Worm (Caenorhabditis elegans) whole organism, early embryonic: ENCODE data around the gene clec-182.
"Not testable (repeated sequence)": the region's sequence is repeated elsewhere in the genome, so short reads cannot be mapped to it uniquely, and the experiment has no call there.

Source experiments
- B0310.2 ChIP-seq: sonication (generic microtip); optimal IDR thresholded peaks from 2 replicates; lab custom pipeline; 2016; ENCODE audit warnings: mild to moderate bottlenecking, missing genetic modification characterization, missing compliant biosample characterization
- F13C5.2 ChIP-seq: sonication (generic microtip); optimal IDR thresholded peaks from 2 replicates; lab custom pipeline; 2017; ENCODE audit warnings: mild to moderate bottlenecking, missing genetic modification characterization, inconsistent platforms, missing compliant biosample characterization
- aly-1 ChIP-seq: sonication (generic microtip); optimal IDR thresholded peaks from 2 replicates; lab custom pipeline; 2016; ENCODE audit warnings: missing genetic modification characterization, missing compliant biosample characterization
- ama-1 ChIP-seq: fragments of 150-350 bp; optimal IDR thresholded peaks from 2 replicates; lab custom pipeline; 2014
- ceh-13 ChIP-seq: fragments of 200-800 bp; sonication (Bioruptor generic); optimal IDR thresholded peaks from 2 replicates; lab custom pipeline; 2018; ENCODE audit warnings: mild to moderate bottlenecking, missing genetic modification characterization, missing compliant biosample characterization
- ceh-36 ChIP-seq: sonication (generic microtip); optimal IDR thresholded peaks from 2 replicates; lab custom pipeline; 2016; ENCODE audit warnings: missing genetic modification characterization, inconsistent platforms, missing compliant biosample characterization
- ets-7 ChIP-seq: sonication (generic microtip); optimal IDR thresholded peaks from 2 replicates; lab custom pipeline; 2016; ENCODE audit warnings: missing genotype, missing genetic modification characterization, missing compliant biosample characterization
- flt-1 ChIP-seq: fragments of 200-800 bp; sonication (Bioruptor generic); IDR thresholded peaks from 2 replicates; pipeline ENCODE4 v1.3.6; 2022; ENCODE audit warnings: missing genetic modification characterization, missing compliant biosample characterization
- hmbx-1 ChIP-seq: sonication (generic microtip); optimal IDR thresholded peaks from 2 replicates; lab custom pipeline; 2016; ENCODE audit warnings: mild to moderate bottlenecking, missing genetic modification characterization, missing compliant biosample characterization
- hmg-4 ChIP-seq: fragments of 200-800 bp; sonication (Bioruptor generic); optimal IDR thresholded peaks from 2 replicates; lab custom pipeline; 2018; ENCODE audit warnings: mild to moderate bottlenecking, missing genetic modification characterization, missing compliant biosample characterization
- hnd-1 ChIP-seq: sonication (generic microtip); optimal IDR thresholded peaks from 2 replicates; lab custom pipeline; 2016; ENCODE audit warnings: missing genetic modification characterization, missing compliant biosample characterization
- pes-1 ChIP-seq: fragments of 200-800 bp; sonication (Bioruptor generic); IDR thresholded peaks from 2 replicates; pipeline ENCODE4 v1.3.6; 2022; ENCODE audit warnings: missing genetic modification reagents, missing genetic modification characterization, missing compliant biosample characterization
- scrt-1 ChIP-seq: fragments of 200-800 bp; sonication (Bioruptor generic); IDR thresholded peaks from 2 replicates; pipeline ENCODE4 v1.3.6; 2022; ENCODE audit warnings: missing genetic modification characterization, missing compliant biosample characterization
- sea-1 ChIP-seq: fragments of 200-800 bp; sonication (Bioruptor generic); conservative IDR thresholded peaks from 2 replicates; pipeline ENCODE4 v1.3.6; 2022; ENCODE audit warnings: missing genetic modification characterization, missing compliant biosample characterization
- tbx-11 ChIP-seq: fragments of 200-800 bp; sonication (Bioruptor generic); IDR thresholded peaks from 2 replicates; pipeline ENCODE4 v1.3.6; 2022; ENCODE audit warnings: missing genetic modification characterization, missing compliant biosample characterization
- tbx-37 ChIP-seq: fragments of 200-800 bp; sonication (Bioruptor generic); conservative IDR thresholded peaks from 2 replicates; pipeline ENCODE4 v1.3.6; 2022; ENCODE audit warnings: missing genetic modification reagents, missing genetic modification characterization, missing compliant biosample characterization
- tra-4 ChIP-seq: sonication (generic microtip); optimal IDR thresholded peaks from 2 replicates; lab custom pipeline; 2017; ENCODE audit warnings: missing genetic modification characterization, missing compliant biosample characterization

Gene clec-182

DNA sequence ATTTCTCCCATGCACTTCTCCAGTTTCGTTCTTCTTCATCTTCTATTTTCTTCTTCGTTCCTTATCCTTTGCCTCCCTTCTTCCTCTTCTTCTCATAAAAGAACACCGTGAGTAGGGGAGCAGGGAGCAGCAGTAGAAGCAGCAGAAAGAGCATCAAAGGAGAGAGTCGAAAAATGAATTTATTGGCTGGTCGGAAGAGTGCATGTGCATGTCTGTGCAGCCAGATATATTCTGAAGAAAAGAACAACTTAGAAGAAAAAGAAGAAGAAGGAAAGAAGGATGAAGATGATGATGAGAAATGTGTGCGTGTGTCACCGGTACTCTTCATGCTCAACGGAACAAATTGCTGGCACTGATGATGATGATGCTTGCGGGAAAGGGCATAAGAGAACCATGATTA lies 1.9 kb downstream of the clec-182 start:
- no peak for TF ChIP-seq pes-1
- TF ChIP-seq flt-1 (GFP tag; lab: Robert Waterston, UW): no peak
- TF ChIP-seq aly-1 (tag; lab: Kevin White, UChicago): no peak
- TF ChIP-seq hmbx-1 (tag; lab: Kevin White, UChicago): no peak
- TF ChIP-seq scrt-1 (GFP tag; lab: Robert Waterston, UW): no peak
- TF ChIP-seq hnd-1 (tag; lab: Kevin White, UChicago): no peak
- no peak for TF ChIP-seq ceh-36
- TF ChIP-seq ceh-13 (GFP tag; lab: Kevin White, UChicago): no peak
- no peak for TF ChIP-seq B0310.2 (tag; lab: Kevin White, UChicago)
- TF ChIP-seq tra-4: no peak
- no peak for TF ChIP-seq hmg-4 (GFP tag; lab: Kevin White, UChicago)
- TF ChIP-seq ets-7 (tag; lab: Kevin White, UChicago): no peak
- TF ChIP-seq tbx-11 (GFP tag; lab: Robert Waterston, UW): no peak
- TF ChIP-seq F13C5.2 (tag; lab: Kevin White, UChicago): no peak
- no peak for TF ChIP-seq ama-1 (lab: Kevin White, UChicago)
- TF ChIP-seq tbx-37 (GFP tag; lab: Robert Waterston, UW): no peak
- TF ChIP-seq sea-1 (GFP tag; lab: Robert Waterston, UW): no peak

- no peak for TF ChIP-seq hmbx-1 (tag; lab: Kevin White, UChicago)
- TF ChIP-seq hnd-1 (tag; lab: Kevin White, UChicago): no peak
- no peak for TF ChIP-seq F13C5.2 (tag; lab: Kevin White, UChicago)
- no peak for TF ChIP-seq aly-1 (tag; lab: Kevin White, UChicago)
- no peak for TF ChIP-seq ets-7 (tag; lab: Kevin White, UChicago)
- no peak for TF ChIP-seq scrt-1 (GFP tag; lab: Robert Waterston, UW)
- TF ChIP-seq flt-1 (GFP tag; lab: Robert Waterston, UW): no peak
- no peak for TF ChIP-seq pes-1
- TF ChIP-seq B0310.2 (tag; lab: Kevin White, UChicago): no peak
- no peak for TF ChIP-seq tra-4
- TF ChIP-seq tbx-11 (GFP tag; lab: Robert Waterston, UW): no peak
Measured at ce11 chrIV:8794895-8795665, 3.1 kb downstream of the clec-182 start.

DNA sequence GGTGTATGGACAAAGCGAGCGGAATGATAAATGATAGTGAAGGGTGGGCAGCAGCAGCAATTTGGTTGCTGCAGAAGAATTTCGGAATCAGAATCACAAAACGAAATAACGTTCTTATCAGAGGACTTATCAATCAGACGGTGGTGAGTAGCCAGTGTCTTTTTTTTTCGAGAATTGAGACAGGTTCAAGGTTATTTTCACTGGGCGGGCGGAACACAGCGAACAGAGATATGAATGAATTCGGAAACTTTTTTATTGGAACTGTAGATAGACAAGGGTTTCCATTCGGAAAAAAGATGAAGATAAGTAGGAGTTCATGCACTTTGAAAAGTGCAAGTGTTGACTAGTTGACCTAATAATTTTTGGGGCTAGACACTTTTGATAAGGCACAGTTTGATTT lies 4.9 kb downstream of the clec-182 start:
- TF ChIP-seq aly-1 (tag; lab: Kevin White, UChicago): no peak
- no peak for TF ChIP-seq hnd-1 (tag; lab: Kevin White, UChicago)
- TF ChIP-seq ama-1 (lab: Kevin White, UChicago): no peak
- no peak for TF ChIP-seq hmbx-1 (tag; lab: Kevin White, UChicago)
- TF ChIP-seq scrt-1 (GFP tag; lab: Robert Waterston, UW): no peak
- no peak for TF ChIP-seq B0310.2 (tag; lab: Kevin White, UChicago)
- no peak for TF ChIP-seq flt-1 (GFP tag; lab: Robert Waterston, UW)
- TF ChIP-seq F13C5.2 (tag; lab: Kevin White, UChicago): no peak
- TF ChIP-seq tbx-11 (GFP tag; lab: Robert Waterston, UW): no peak
- TF ChIP-seq tra-4: no peak

- TF ChIP-seq flt-1 (GFP tag; lab: Robert Waterston, UW) (no peak), ets-7 (tag; lab: Kevin White, UChicago) (no peak), sea-1 (GFP tag; lab: Robert Waterston, UW) (no peak)
Measured at ce11 chrIV:8792808-8793207, 5.3 kb downstream of the clec-182 start, which contains the start of gene C33D9.3. Gene C33D9.3 (minus strand): TSS chrIV:8792908.

DNA sequence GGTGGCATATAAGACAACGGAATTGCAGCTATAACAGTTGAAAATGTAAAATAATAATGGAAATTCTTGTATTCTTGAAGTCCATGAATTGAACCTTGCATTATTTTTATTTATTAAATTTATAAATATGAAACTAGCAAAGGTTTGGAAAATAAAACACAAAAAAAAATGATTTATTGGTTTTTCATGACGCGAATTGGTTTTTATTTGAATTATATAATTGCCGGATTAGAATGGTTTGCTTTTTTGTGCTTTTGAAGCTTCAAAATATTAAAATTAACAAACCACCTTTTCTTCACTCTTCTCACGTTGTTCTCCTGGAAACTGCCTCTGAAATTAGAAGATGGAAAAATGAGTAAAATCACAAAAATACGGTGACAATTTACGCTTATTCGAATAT lies 8.0 kb downstream of the clec-182 start, which contains the start of gene sru-35:
sru-35 (minus strand) TSS at position 101 of the 400 bp plus-strand sequence.
- TF ChIP-seq scrt-1 (GFP tag; lab: Robert Waterston, UW) (no peak), ceh-36 (no peak), pes-1 (no peak), tbx-37 (GFP tag; lab: Robert Waterston, UW) (no peak), hnd-1 (tag; lab: Kevin White, UChicago) (no peak), ceh-13 (GFP tag; lab: Kevin White, UChicago) (no peak), hmg-4 (GFP tag; lab: Kevin White, UChicago) (no peak), hmbx-1 (tag; lab: Kevin White, UChicago) (no peak), B0310.2 (tag; lab: Kevin White, UChicago) (no peak), sea-1 (GFP tag; lab: Robert Waterston, UW) (no peak), ets-7 (tag; lab: Kevin White, UChicago) (no peak), aly-1 (tag; lab: Kevin White, UChicago) (no peak), tra-4 (no peak), ama-1 (lab: Kevin White, UChicago) (no peak), tbx-11 (GFP tag; lab: Robert Waterston, UW) (no peak), flt-1 (GFP tag; lab: Robert Waterston, UW) (no peak), F13C5.2 (tag; lab: Kevin White, UChicago) (no peak)

DNA sequence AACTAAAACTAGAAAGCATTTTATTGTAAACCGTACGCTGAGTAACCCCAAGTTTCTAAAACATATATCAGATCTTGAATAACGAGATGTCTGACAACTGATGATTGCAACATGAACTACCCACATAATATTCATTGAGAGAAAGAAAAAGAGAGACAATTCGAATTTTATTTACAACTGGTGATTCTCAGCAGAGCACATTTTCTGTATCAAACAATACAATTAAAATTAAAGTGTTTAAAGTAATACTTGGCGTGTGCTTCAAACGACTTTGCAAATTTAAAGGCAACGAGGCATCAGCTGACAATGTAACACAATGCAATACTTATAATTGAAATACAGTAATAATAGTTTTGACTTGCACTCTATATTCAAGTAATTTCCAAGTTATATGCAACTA lies 10.1 kb downstream of the clec-182 start, which contains the start of gene C33D9.10:
C33D9.10 (minus strand) TSS at position 101 of the 400 bp plus-strand sequence.
- not testable (repeated sequence) for TF ChIP-seq hmg-4 (GFP tag; lab: Kevin White, UChicago); flt-1 (GFP tag; lab: Robert Waterston, UW); ets-7 (tag; lab: Kevin White, UChicago)

DNA sequence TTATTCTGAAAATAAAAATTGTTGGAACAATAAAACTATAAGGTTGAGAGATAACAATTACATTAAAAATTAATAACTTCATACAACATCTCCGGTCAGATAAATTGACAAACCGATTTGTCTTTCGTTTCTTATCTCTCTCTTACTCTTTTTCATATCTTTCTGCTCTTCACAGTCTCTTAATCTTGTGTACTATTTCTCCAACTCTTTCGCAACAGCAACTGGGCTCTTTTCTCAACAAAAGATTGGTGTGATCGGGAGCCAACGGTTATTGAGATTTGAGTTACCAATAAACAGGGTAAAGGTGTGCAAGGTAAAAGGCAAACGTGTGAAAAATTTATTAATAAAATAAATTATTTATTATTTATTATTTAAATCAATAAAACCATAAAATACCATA lies 11.5 kb downstream of the clec-182 start, which contains the start of gene C33D9.8:
C33D9.8 (minus strand) TSS at position 99 of the 400 bp plus-strand sequence.
- TF ChIP-seq scrt-1 (GFP tag; lab: Robert Waterston, UW): no peak
- TF ChIP-seq sea-1 (GFP tag; lab: Robert Waterston, UW): no peak
- TF ChIP-seq hmg-4 (GFP tag; lab: Kevin White, UChicago): no peak
